Fruit fly (Drosophila melanogaster): ENCODE results near the gene Task7.

- TF ChIP-seq usp (GFP tag; optimal IDR thresholded peaks at IDR 0.05) (no peak), psq (optimal IDR thresholded peaks at IDR 0.05) (no peak), Dll (optimal IDR thresholded peaks at IDR 0.05) (no peak), pan (optimal IDR thresholded peaks at IDR 0.05) (no peak), CG8478 (optimal IDR thresholded peaks at IDR 0.05) (no peak), EcR (GFP tag; optimal IDR thresholded peaks at IDR 0.05) (no peak)
Measured at dm6 chr3R:9460488-9461150, 48.5 kb upstream of the Task7 start, which contains the start of gene GstZ2.

All from whole organism.